Worm (Caenorhabditis elegans) whole organism, L3 larva: ENCODE measurements around the gene srx-131.

Experiments
- R02D3.7 ChIP-seq: fragments of 150-350 bp; optimal IDR thresholded peaks from 2 replicates; lab custom pipeline; 2014; ENCODE audit warnings: missing biosample characterization, missing genetic modification characterization
- aly-2 ChIP-seq: fragments of 150-350 bp; optimal IDR thresholded peaks from 2 replicates; lab custom pipeline; 2014; ENCODE audit warnings: missing biosample characterization, missing genetic modification characterization
- ama-1 ChIP-seq: fragments of 150-350 bp; optimal IDR thresholded peaks from 2 replicates; lab custom pipeline; 2018
- ceh-28 ChIP-seq: fragments of 150-350 bp; optimal IDR thresholded peaks from 2 replicates; lab custom pipeline; 2014; ENCODE audit warnings: missing biosample characterization, missing genetic modification reagents, missing genetic modification characterization
- ceh-82 ChIP-seq: fragments of 150-350 bp; optimal IDR thresholded peaks from 2 replicates; lab custom pipeline; 2014; ENCODE audit warnings: missing biosample characterization, missing genetic modification characterization
- egl-27 ChIP-seq: sonication (generic microtip); optimal IDR thresholded peaks from 4 replicates; lab custom pipeline; 2017; ENCODE audit warnings: missing biosample characterization, missing genetic modification reagents, missing genetic modification characterization
- egl-5 ChIP-seq: fragments of 150-350 bp; optimal IDR thresholded peaks from 2 replicates; lab custom pipeline; 2017; ENCODE audit warnings: missing biosample characterization, missing genetic modification reagents, missing genetic modification characterization, inconsistent platforms
- elt-1 ChIP-seq: fragments of 150-350 bp; optimal IDR thresholded peaks from 2 replicates; lab custom pipeline; 2014; ENCODE audit warnings: missing biosample characterization, missing genetic modification characterization
- elt-2 ChIP-seq: sonication (generic microtip); optimal IDR thresholded peaks from 2 replicates; lab custom pipeline; 2016; ENCODE audit warnings: missing genetic modification reagents, mild to moderate bottlenecking, missing genetic modification characterization, missing compliant biosample characterization
- fkh-2 ChIP-seq: fragments of 150-350 bp; optimal IDR thresholded peaks from 2 replicates; lab custom pipeline; 2014; ENCODE audit warnings: missing biosample characterization, missing genetic modification reagents, missing genetic modification characterization
- lin-15B ChIP-seq: fragments of 150-350 bp; optimal IDR thresholded peaks from 2 replicates; lab custom pipeline; 2014; ENCODE audit warnings: missing biosample characterization, missing genetic modification characterization
- lin-39 ChIP-seq: fragments of 150-350 bp; optimal IDR thresholded peaks from 2 replicates; lab custom pipeline; 2018; ENCODE audit warnings: missing biosample characterization, missing genetic modification reagents, missing genetic modification characterization
- lsy-12 ChIP-seq: sonication (generic microtip); optimal IDR thresholded peaks from 2 replicates; lab custom pipeline; 2016; ENCODE audit warnings: mild to moderate bottlenecking, missing genetic modification characterization, missing compliant biosample characterization
- mml-1 ChIP-seq: fragments of 150-350 bp; sonication (generic microtip); optimal IDR thresholded peaks from 3 replicates; lab custom pipeline; 2014; ENCODE audit warnings: missing biosample characterization, missing genetic modification characterization
- nfya-1 ChIP-seq: sonication (generic microtip); optimal IDR thresholded peaks from 2 replicates; lab custom pipeline; 2017; ENCODE audit warnings: missing genetic modification characterization, mild to moderate bottlenecking, missing compliant biosample characterization, antibody characterized with exemption, moderate library complexity; ENCODE audit not compliant: insufficient read depth
- nhr-11 ChIP-seq: fragments of 150-350 bp; optimal IDR thresholded peaks from 2 replicates; lab custom pipeline; 2014; ENCODE audit warnings: missing biosample characterization, missing genetic modification characterization
- nhr-12 ChIP-seq: fragments of 150-350 bp; optimal IDR thresholded peaks from 2 replicates; lab custom pipeline; 2014; ENCODE audit warnings: missing biosample characterization, missing genetic modification characterization
- nhr-23 ChIP-seq: fragments of 150-350 bp; optimal IDR thresholded peaks from 2 replicates; lab custom pipeline; 2014; ENCODE audit warnings: missing biosample characterization, missing genetic modification reagents, missing genetic modification characterization
- nhr-237 ChIP-seq: fragments of 150-350 bp; optimal IDR thresholded peaks from 2 replicates; lab custom pipeline; 2014; ENCODE audit warnings: missing biosample characterization, missing genetic modification characterization
- nhr-25 ChIP-seq: sonication (generic microtip); optimal IDR thresholded peaks from 2 replicates; lab custom pipeline; 2017; ENCODE audit warnings: missing biosample characterization, missing genetic modification characterization
- nhr-76 ChIP-seq: fragments of 150-350 bp; sonication (generic microtip); optimal IDR thresholded peaks from 5 replicates; lab custom pipeline; 2014; ENCODE audit warnings: missing biosample characterization, missing genetic modification characterization
- nhr-77 ChIP-seq: fragments of 150-350 bp; optimal IDR thresholded peaks from 2 replicates; lab custom pipeline; 2014; ENCODE audit warnings: missing biosample characterization, missing genetic modification characterization
- pha-4 ChIP-seq: fragments of 150-350 bp; optimal IDR thresholded peaks from 2 replicates; lab custom pipeline; 2014; ENCODE audit warnings: missing biosample characterization, missing genetic modification reagents, missing genetic modification characterization
- pqm-1 ChIP-seq: fragments of 150-350 bp; optimal IDR thresholded peaks from 2 replicates; lab custom pipeline; 2017; ENCODE audit warnings: missing biosample characterization, missing genetic modification characterization, inconsistent platforms
- sea-2 ChIP-seq: fragments of 150-350 bp; sonication (generic microtip); optimal IDR thresholded peaks from 4 replicates; lab custom pipeline; 2014; ENCODE audit warnings: missing biosample characterization, missing genetic modification reagents, missing genetic modification characterization
- skn-1 ChIP-seq: fragments of 150-350 bp; optimal IDR thresholded peaks from 2 replicates; lab custom pipeline; 2014; ENCODE audit warnings: missing biosample characterization, missing genetic modification characterization
- snpc-4 ChIP-seq: fragments of 150-350 bp; optimal IDR thresholded peaks from 2 replicates; lab custom pipeline; 2014; ENCODE audit warnings: missing biosample characterization, missing genetic modification characterization
- unc-39 ChIP-seq: sonication (generic microtip); optimal IDR thresholded peaks from 4 replicates; lab custom pipeline; 2017; ENCODE audit warnings: missing biosample characterization, missing genetic modification characterization
- ztf-4 ChIP-seq: fragments of 150-350 bp; optimal IDR thresholded peaks from 2 replicates; lab custom pipeline; 2014; ENCODE audit warnings: missing biosample characterization, missing genetic modification characterization

The srx-131 gene

DNA sequence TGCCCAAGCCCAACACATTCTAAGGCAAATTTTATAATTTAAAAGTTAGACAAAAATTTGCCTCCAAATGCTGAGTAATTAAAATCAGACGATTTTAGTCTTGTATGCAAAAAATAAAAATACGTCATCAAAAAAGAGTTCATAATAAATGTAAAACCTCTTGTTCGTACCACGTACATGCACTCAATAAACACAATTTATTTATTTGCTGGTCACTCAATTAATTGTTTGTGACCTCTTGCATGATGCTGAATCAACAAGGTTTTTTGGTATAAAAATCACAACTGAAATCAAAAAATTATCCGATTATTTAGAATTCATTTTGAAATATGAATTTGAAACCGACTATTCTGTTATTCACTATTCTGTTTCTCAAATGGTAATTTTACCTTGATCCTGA lies 4.9 kb downstream of the srx-131 start, which contains the start of gene hpx-2:
Gene hpx-2 (plus strand): TSS at position 301 of the 400 bp plus-strand sequence.
- TF ChIP-seq nhr-12 (tag; lab: Kevin White, UChicago): no peak
- TF ChIP-seq elt-1 (tag; lab: Kevin White, UChicago): no peak
- TF ChIP-seq ceh-28 (tag; lab: Kevin White, UChicago): no peak
- no peak for TF ChIP-seq snpc-4 (tag; lab: Kevin White, UChicago)
- TF ChIP-seq nhr-11 (tag; lab: Kevin White, UChicago): no peak
- no peak for TF ChIP-seq egl-27 (tag; lab: Kevin White, UChicago)
- TF ChIP-seq nfya-1 (tag; lab: Kevin White, UChicago): no peak
- TF ChIP-seq pha-4: no peak
- TF ChIP-seq R02D3.7 (tag; lab: Kevin White, UChicago): no peak
- TF ChIP-seq nhr-25: no peak
- TF ChIP-seq lin-39 (tag; lab: Kevin White, UChicago): no peak
- no peak for TF ChIP-seq egl-5
- TF ChIP-seq nhr-76: no peak
- no peak for TF ChIP-seq ama-1 (lab: Kevin White, UChicago)
- TF ChIP-seq, all 47 proteins: peak for 0

DNA sequence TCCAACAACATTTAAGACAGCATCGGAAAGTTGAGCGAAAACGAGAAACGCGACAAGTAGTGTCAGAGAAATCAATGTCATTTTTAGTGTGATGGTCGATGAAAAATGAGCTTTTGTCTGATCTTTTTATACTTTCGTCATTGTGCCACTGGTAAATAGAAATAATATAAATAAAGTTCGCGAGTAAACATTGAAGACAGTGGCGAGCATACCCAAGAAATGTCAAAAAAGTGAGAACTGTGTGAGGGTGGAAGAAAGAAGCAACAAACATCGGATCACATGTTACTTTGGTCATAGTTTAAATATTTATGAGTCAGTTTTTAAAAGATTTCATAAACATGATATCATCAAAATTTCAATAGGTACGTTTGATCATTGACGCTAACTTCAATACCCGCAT lies 9.1 kb downstream of the srx-131 start, which contains the start of gene ttr-21:
Gene ttr-21 (minus strand): TSS at position 100 of the 400 bp plus-strand sequence.
- TF ChIP-seq nhr-23 (no peak), pha-4 (peak; percentile 91)
- TF ChIP-seq, all 47 proteins: peak for 1

DNA sequence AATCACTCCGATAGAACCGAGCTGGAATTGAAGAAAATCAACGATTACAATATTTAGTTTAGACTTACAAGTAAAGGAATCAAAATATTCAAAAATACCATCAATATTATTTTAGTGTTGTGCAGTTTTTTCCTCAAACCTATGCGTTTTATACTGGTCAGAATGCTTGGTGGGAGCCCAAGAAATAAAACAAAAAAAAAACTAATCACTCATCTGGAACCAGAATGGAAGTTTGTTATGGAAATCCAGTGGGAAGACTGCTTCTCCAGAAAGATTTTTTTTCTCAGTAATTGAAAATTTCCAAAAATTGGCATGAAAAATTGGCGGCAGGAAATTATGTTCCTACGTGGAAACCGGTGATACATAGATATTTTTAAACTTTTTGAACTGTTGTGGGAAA lies 11.1 kb downstream of the srx-131 start, which contains the start of gene srx-134:
Gene srx-134 (minus strand): TSS at position 101 of the 400 bp plus-strand sequence.
- TF ChIP-seq lsy-12 (no peak), sea-2 (GFP tag; lab: Kevin White, UChicago) (no peak), pqm-1 (tag; lab: Kevin White, UChicago) (no peak)
- TF ChIP-seq, all 47 proteins: peak for 0

DNA sequence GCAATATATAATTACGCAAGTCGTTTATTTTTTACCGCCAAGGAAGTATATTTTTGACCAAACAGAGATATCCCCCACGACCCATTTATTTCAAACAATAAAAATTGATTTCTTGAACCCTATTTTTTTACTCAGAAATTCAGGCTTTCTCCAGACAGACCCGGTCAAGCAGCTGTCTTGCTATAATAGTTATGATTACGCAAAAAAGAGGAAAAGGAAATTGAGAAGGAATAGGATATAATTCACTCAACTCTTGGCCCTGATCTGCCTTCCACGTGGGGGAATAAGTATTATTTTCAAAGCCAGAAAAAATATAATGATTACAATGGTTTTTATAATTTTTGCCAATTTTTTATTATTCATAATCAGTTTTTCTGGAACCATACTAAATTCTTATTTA lies 11.9 kb downstream of the srx-131 start, which contains the start of gene srx-136:
Gene srx-136 (plus strand): TSS at position 301 of the 400 bp plus-strand sequence.
- TF ChIP-seq R02D3.7 (tag; lab: Kevin White, UChicago) (no peak), ceh-28 (tag; lab: Kevin White, UChicago) (no peak), egl-5 (no peak), lin-15B (tag; lab: Kevin White, UChicago) (no peak), mml-1 (no peak), nhr-237 (tag; lab: Kevin White, UChicago) (no peak), elt-2 (tag; lab: Kevin White, UChicago) (no peak), ceh-82 (tag; lab: Kevin White, UChicago) (no peak), aly-2 (tag; lab: Kevin White, UChicago) (no peak), fkh-2 (tag; lab: Kevin White, UChicago) (no peak), elt-1 (tag; lab: Kevin White, UChicago) (no peak), skn-1 (tag; lab: Kevin White, UChicago) (no peak), egl-27 (tag; lab: Kevin White, UChicago) (no peak), nhr-77 (tag; lab: Kevin White, UChicago) (no peak)

DNA sequence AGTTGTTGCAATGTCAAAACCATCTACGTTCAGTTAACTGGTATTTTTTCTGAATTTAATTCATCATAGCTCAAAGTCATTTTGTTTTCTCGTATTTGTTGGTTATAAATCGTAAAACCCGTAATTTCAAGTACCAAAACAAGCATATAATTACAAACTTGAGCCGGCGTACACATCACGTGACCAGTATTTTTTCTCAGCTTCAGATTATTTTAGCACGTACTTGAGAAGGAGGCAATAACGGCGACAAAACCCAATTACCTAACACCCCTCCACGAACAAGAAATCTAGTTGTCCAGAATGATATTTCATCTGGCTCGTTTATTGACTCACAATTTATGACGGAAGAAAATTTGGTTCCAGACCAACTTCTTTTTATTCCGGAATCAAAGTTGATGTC lies 13.7 kb downstream of the srx-131 start, which contains the start of gene srx-135:
Gene srx-135 (plus strand): TSS at position 301 of the 400 bp plus-strand sequence.
- TF ChIP-seq ceh-28 (tag; lab: Kevin White, UChicago): no peak
- TF ChIP-seq unc-39 (tag; lab: Kevin White, UChicago): no peak
- TF ChIP-seq nhr-76: no peak
- no peak for TF ChIP-seq ztf-4
- no peak for TF ChIP-seq pqm-1 (tag; lab: Kevin White, UChicago)
- TF ChIP-seq nhr-237 (tag; lab: Kevin White, UChicago): no peak
- no peak for TF ChIP-seq sea-2 (GFP tag; lab: Kevin White, UChicago)
- TF ChIP-seq egl-5: no peak
- no peak for TF ChIP-seq mml-1

DNA sequence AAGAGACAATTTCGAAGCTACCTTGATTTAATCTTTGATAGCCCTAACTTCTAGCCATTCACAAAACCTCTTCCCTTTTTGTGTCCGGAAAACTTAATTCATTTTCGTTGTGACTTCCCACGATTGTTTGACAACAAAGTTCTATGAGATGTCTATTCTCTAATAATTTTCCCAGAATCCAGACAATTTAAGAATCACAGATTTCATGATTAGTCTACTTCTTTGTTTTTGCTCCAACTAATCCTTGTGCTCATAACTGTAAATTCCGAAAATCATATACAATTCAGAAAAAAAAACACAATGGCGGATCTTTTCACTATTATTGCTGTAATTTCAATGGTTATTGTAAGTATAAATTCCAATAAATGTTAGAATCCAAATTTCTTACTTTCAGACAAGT lies 17.3 kb downstream of the srx-131 start, which contains the start of gene srx-137:
Gene srx-137 (plus strand): TSS at position 301 of the 400 bp plus-strand sequence.
- TF ChIP-seq nhr-76: no peak
- no peak for TF ChIP-seq ceh-82 (tag; lab: Kevin White, UChicago)
- TF ChIP-seq egl-27 (tag; lab: Kevin White, UChicago): no peak
- TF ChIP-seq elt-1 (tag; lab: Kevin White, UChicago): no peak
- no peak for TF ChIP-seq R02D3.7 (tag; lab: Kevin White, UChicago)
- no peak for TF ChIP-seq nhr-77 (tag; lab: Kevin White, UChicago)
